Fruit fly (Drosophila melanogaster): Measurements from ENCODE around the gene ND-PDSW.

DNA sequence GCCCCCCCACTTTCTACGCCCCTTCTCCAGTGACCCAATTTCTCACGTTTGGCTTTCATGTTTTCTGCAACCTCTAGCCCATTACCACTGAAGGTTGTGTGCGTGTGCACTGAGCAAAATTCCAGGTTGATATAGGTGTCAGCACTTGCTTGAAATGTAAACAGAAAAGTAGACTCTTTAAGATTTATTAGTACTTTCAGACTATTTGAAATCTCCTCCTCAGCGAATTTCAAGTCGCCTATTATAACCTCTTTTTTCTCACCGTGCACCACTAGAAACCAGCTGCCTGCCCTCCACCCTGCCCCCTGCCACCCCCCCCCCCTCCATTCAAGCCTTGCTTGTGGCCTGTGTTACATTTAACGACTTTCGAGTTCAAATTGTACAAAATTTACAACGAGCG is 30.9 kb upstream of the ND-PDSW start:
- TF ChIP-seq psq (optimal IDR thresholded peaks at IDR 0.05) (no peak), insv (optimal IDR thresholded peaks at IDR 0.05) (no peak), ttk (optimal IDR thresholded peaks at IDR 0.05) (no peak), h (optimal IDR thresholded peaks at IDR 0.05) (no peak), Sin3A (optimal IDR thresholded peaks at IDR 0.05) (no peak)

Data from Kc167 (cell line).